Fruit fly (Drosophila melanogaster) whole organism, embryonic: ENCODE measurements around the gene CG13917.

ENCODE experiments used
- Antp ChIP-seq: fragments of 200-800 bp; sonication (Bioruptor generic); optimal IDR thresholded peaks from 3 replicates; lab custom pipeline; 2016; ENCODE audit warnings: missing biosample characterization, missing genetic modification characterization
- Bteb2 ChIP-seq: fragments of 200-800 bp; sonication (Bioruptor generic); optimal IDR thresholded peaks from 2 replicates; lab custom pipeline; 2016; ENCODE audit warnings: missing biosample characterization, missing genetic modification characterization
- CG10543 ChIP-seq: fragments of 200-800 bp; sonication (Bioruptor generic); optimal IDR thresholded peaks from 3 replicates; lab custom pipeline; 2017; ENCODE audit warnings: missing biosample characterization, mild to moderate bottlenecking, missing genetic modification characterization, moderate library complexity
- CG11456 ChIP-seq: fragments of 200-800 bp; sonication (Bioruptor generic); IDR thresholded peaks from 3 replicates; pipeline ENCODE4 v1.3.6; 2022; ENCODE audit warnings: missing biosample characterization, missing genetic modification characterization
- CG12942 ChIP-seq: fragments of 200-800 bp; sonication (Bioruptor generic); optimal IDR thresholded peaks from 3 replicates; lab custom pipeline; 2016; ENCODE audit warnings: missing biosample characterization, missing genetic modification characterization
- CG14050 ChIP-seq: fragments of 200-800 bp; sonication (Bioruptor generic); IDR thresholded peaks from 3 replicates; pipeline ENCODE4 v1.3.6; 2022; ENCODE audit warnings: missing biosample characterization, missing genetic modification characterization
- CG1602 ChIP-seq: fragments of 200-800 bp; sonication (Bioruptor generic); optimal IDR thresholded peaks from 3 replicates; lab custom pipeline; 2016; ENCODE audit warnings: missing biosample characterization, missing genetic modification characterization
- CG1647 ChIP-seq: fragments of 200-800 bp; sonication (Bioruptor generic); optimal IDR thresholded peaks from 3 replicates; lab custom pipeline; 2016; ENCODE audit warnings: missing biosample characterization, missing genetic modification characterization
- CG16813 ChIP-seq: fragments of 200-800 bp; sonication (Bioruptor generic); IDR thresholded peaks from 3 replicates; pipeline ENCODE4 v1.3.6; 2022; ENCODE audit warnings: missing biosample characterization, missing genetic modification characterization; ENCODE audit not compliant: partially characterized antibody
- CG17328 ChIP-seq: fragments of 200-800 bp; sonication (Bioruptor generic); IDR thresholded peaks from 2 replicates; pipeline ENCODE4 v1.3.6; 2022; ENCODE audit warnings: missing biosample characterization, missing genetic modification characterization
- CG17361 ChIP-seq: fragments of 200-800 bp; sonication (Bioruptor generic); IDR thresholded peaks from 3 replicates; pipeline ENCODE4 v1.3.6; 2022; ENCODE audit warnings: missing biosample characterization, missing genetic modification characterization
- CG31441 ChIP-seq: fragments of 200-800 bp; sonication (Bioruptor generic); IDR thresholded peaks from 2 replicates; pipeline ENCODE4 v1.3.6; 2022; ENCODE audit warnings: missing biosample characterization, missing genetic modification characterization
- CG3726 ChIP-seq: fragments of 200-800 bp; sonication (Bioruptor generic); IDR thresholded peaks from 3 replicates; pipeline ENCODE4, ENCODE4 v1.3.6; 2022; ENCODE audit warnings: missing biosample characterization, missing genetic modification characterization
- CG4404 ChIP-seq: fragments of 200-800 bp; sonication (Bioruptor generic); IDR thresholded peaks from 2 replicates; pipeline ENCODE4 v1.3.6; 2022; ENCODE audit warnings: missing biosample characterization, missing genetic modification characterization
- CG6254 ChIP-seq: fragments of 200-800 bp; sonication (Bioruptor generic); optimal IDR thresholded peaks from 3 replicates; lab custom pipeline; 2017; ENCODE audit warnings: mild to moderate bottlenecking, missing biosample characterization, missing genetic modification reagents, missing genetic modification characterization
- CG6272 ChIP-seq: fragments of 200-800 bp; sonication (Bioruptor generic); IDR thresholded peaks from 2 replicates; pipeline ENCODE4 v1.3.6; 2022; ENCODE audit warnings: missing biosample characterization, missing genetic modification characterization
- CG6689 ChIP-seq: fragments of 200-800 bp; sonication (Bioruptor generic); IDR thresholded peaks from 2 replicates; pipeline ENCODE4 v1.3.6; 2022; ENCODE audit warnings: missing biosample characterization, missing genetic modification characterization
- CG6765 ChIP-seq: fragments of 200-800 bp; sonication (Bioruptor generic); optimal IDR thresholded peaks from 3 replicates; lab custom pipeline; 2017; ENCODE audit warnings: missing biosample characterization, mild to moderate bottlenecking, missing genetic modification characterization
- CG6791 ChIP-seq: fragments of 200-800 bp; sonication (Bioruptor generic); IDR thresholded peaks from 3 replicates; pipeline ENCODE4 v1.3.6; 2022; ENCODE audit warnings: missing biosample characterization, missing genetic modification characterization; ENCODE audit not compliant: partially characterized antibody
- CG7357 ChIP-seq: fragments of 200-800 bp; sonication (Bioruptor generic); IDR thresholded peaks from 3 replicates; pipeline ENCODE4 v1.3.6; 2022; ENCODE audit warnings: missing biosample characterization, missing genetic modification characterization
- CG9932 ChIP-seq: fragments of 200-800 bp; sonication (Bioruptor generic); IDR thresholded peaks from 2 replicates; pipeline ENCODE4 v1.3.6; 2022; ENCODE audit warnings: missing biosample characterization, missing genetic modification characterization
- Deaf1 ChIP-seq: fragments of 200-800 bp; optimal IDR thresholded peaks from 3 replicates; lab custom pipeline; 2019; ENCODE audit warnings: missing biosample characterization, mild to moderate bottlenecking, missing genetic modification characterization, moderate library complexity
- Dek ChIP-seq: fragments of 200-800 bp; sonication (Bioruptor generic); optimal IDR thresholded peaks from 3 replicates; lab custom pipeline; 2019; ENCODE audit warnings: missing biosample characterization, mild to moderate bottlenecking, missing genetic modification characterization, moderate library complexity
- Elba2 ChIP-seq: fragments of 200-800 bp; sonication (Bioruptor generic); optimal IDR thresholded peaks from 3 replicates; lab custom pipeline; 2016; ENCODE audit warnings: missing biosample characterization, missing genetic modification characterization
- HmgD ChIP-seq: fragments of 200-800 bp; sonication (Bioruptor generic); optimal IDR thresholded peaks from 3 replicates; lab custom pipeline; 2016; ENCODE audit warnings: missing biosample characterization, missing genetic modification characterization
- Hr78 ChIP-seq, 2 experiments: fragments of 200-800 bp in 1 of 2; fragments of >200 bp in 1 of 2; sonication (Bioruptor generic) in 1 of 2; optimal IDR thresholded peaks; 2 replicates each; lab custom pipeline; 2017 to 2019; ENCODE audit warnings: missing biosample characterization in 2 of 2, missing genetic modification characterization in 2 of 2, mild to moderate bottlenecking in 1 of 2, moderate library complexity in 1 of 2
- Ptx1 ChIP-seq: fragments of 200-800 bp; sonication (Bioruptor generic); IDR thresholded peaks from 2 replicates; pipeline ENCODE4 v1.3.6; 2022; ENCODE audit warnings: missing biosample characterization, missing genetic modification characterization
- Rx ChIP-seq: fragments of 200-800 bp; sonication (Bioruptor generic); IDR thresholded peaks from 2 replicates; pipeline ENCODE4 v1.3.6; 2022; ENCODE audit warnings: missing biosample characterization, missing genetic modification characterization
- Scr ChIP-seq: fragments of 200-800 bp; sonication (Bioruptor generic); IDR thresholded peaks from 2 replicates; pipeline ENCODE4 v1.3.6; 2022; ENCODE audit warnings: missing biosample characterization, missing genetic modification characterization; ENCODE audit not compliant: partially characterized antibody
- Six4 ChIP-seq: fragments of 200-800 bp; sonication (Bioruptor generic); optimal IDR thresholded peaks from 2 replicates; lab custom pipeline; 2016; ENCODE audit warnings: missing biosample characterization, missing genetic modification characterization
- Trl ChIP-seq, 3 experiments: fragments of >200 bp in 2 of 3; fragments of 200-800 bp in 1 of 3; sonication (Bioruptor generic) in 1 of 3; optimal IDR thresholded peaks; 2 replicates in 1 of 3; 3 replicates in 2 of 3; lab custom pipeline; 2016 to 2017; ENCODE audit warnings: missing biosample characterization in 1 of 3, missing genetic modification characterization in 1 of 3
- ab ChIP-seq: fragments of 200-800 bp; sonication (Bioruptor generic); optimal IDR thresholded peaks from 2 replicates; lab custom pipeline; 2016; ENCODE audit warnings: missing biosample characterization, missing genetic modification characterization
- ato ChIP-seq: fragments of 200-800 bp; sonication (Bioruptor generic); IDR thresholded peaks from 2 replicates; pipeline ENCODE4 v1.3.6; 2022; ENCODE audit warnings: missing biosample characterization, missing genetic modification characterization; ENCODE audit not compliant: partially characterized antibody
- bcd ChIP-seq: fragments of 200-800 bp; sonication (Bioruptor generic); optimal IDR thresholded peaks from 2 replicates; lab custom pipeline; 2017; ENCODE audit warnings: missing biosample characterization, mild to moderate bottlenecking, missing genetic modification characterization
- cg ChIP-seq: fragments of 200-800 bp; sonication (Bioruptor generic); optimal IDR thresholded peaks from 3 replicates; lab custom pipeline; 2019; ENCODE audit warnings: missing biosample characterization, mild to moderate bottlenecking, missing genetic modification characterization, moderate library complexity
- crol ChIP-seq: fragments of 200-800 bp; sonication (Bioruptor generic); IDR thresholded peaks from 2 replicates; pipeline ENCODE4 v1.3.6; 2022; ENCODE audit warnings: missing biosample characterization, missing genetic modification characterization
- emc ChIP-seq: fragments of 200-800 bp; sonication (Bioruptor generic); optimal IDR thresholded peaks from 2 replicates; lab custom pipeline; 2016; ENCODE audit warnings: missing biosample characterization, missing genetic modification characterization
- gce ChIP-seq: fragments of 200-800 bp; sonication (Bioruptor generic); IDR thresholded peaks from 3 replicates; pipeline ENCODE4 v1.3.6; 2022; ENCODE audit warnings: missing biosample characterization, missing genetic modification characterization
- ham ChIP-seq: fragments of 200-800 bp; sonication (Bioruptor generic); IDR thresholded peaks from 2 replicates; pipeline ENCODE4 v1.3.6; 2022; ENCODE audit warnings: missing biosample characterization, missing genetic modification characterization
- odd ChIP-seq: fragments of 200-800 bp; sonication (Bioruptor generic); optimal IDR thresholded peaks from 2 replicates; lab custom pipeline; 2017; ENCODE audit warnings: missing biosample characterization, mild to moderate bottlenecking, missing genetic modification characterization
- otp ChIP-seq: fragments of 200-800 bp; sonication (Bioruptor generic); IDR thresholded peaks from 3 replicates; pipeline ENCODE4, ENCODE4 v1.3.6; 2022; ENCODE audit warnings: missing biosample characterization, missing genetic modification characterization
- phol ChIP-seq: fragments of 200-800 bp; sonication (Bioruptor generic); optimal IDR thresholded peaks from 3 replicates; lab custom pipeline; 2018; ENCODE audit warnings: missing biosample characterization, mild to moderate bottlenecking, missing genetic modification characterization, moderate library complexity
- pnt ChIP-seq: fragments of 200-800 bp; sonication (Bioruptor generic); optimal IDR thresholded peaks from 3 replicates; lab custom pipeline; 2016; ENCODE audit warnings: missing biosample characterization, missing genetic modification characterization
- sima ChIP-seq: fragments of 200-800 bp; sonication (Bioruptor generic); optimal IDR thresholded peaks from 2 replicates; lab custom pipeline; 2016; ENCODE audit warnings: missing biosample characterization, missing genetic modification characterization
- sisA ChIP-seq: fragments of 200-800 bp; sonication (Bioruptor generic); IDR thresholded peaks from 2 replicates; pipeline ENCODE4 v1.3.6; 2022; ENCODE audit warnings: missing biosample characterization, missing genetic modification characterization
- sqz ChIP-seq: fragments of 200-800 bp; sonication (Bioruptor generic); optimal IDR thresholded peaks from 3 replicates; lab custom pipeline; 2018; ENCODE audit warnings: missing biosample characterization, mild to moderate bottlenecking, missing genetic modification characterization
- sr ChIP-seq: fragments of 200-800 bp; sonication (Bioruptor generic); IDR thresholded peaks from 3 replicates; pipeline ENCODE4 v1.3.6; 2022; ENCODE audit warnings: missing biosample characterization, missing genetic modification characterization
- ttk ChIP-seq: fragments of 200-800 bp; sonication (Bioruptor generic); IDR thresholded peaks from 2 replicates; pipeline ENCODE4 v2.1.2; 2022; ENCODE audit warnings: missing biosample characterization, missing genetic modification characterization
- unc-4 ChIP-seq: fragments of 200-800 bp; sonication (Bioruptor generic); IDR thresholded peaks from 2 replicates; pipeline ENCODE4 v1.3.6; 2022; ENCODE audit warnings: missing biosample characterization, missing genetic modification characterization; ENCODE audit not compliant: partially characterized antibody
- wor ChIP-seq: fragments of 200-800 bp; sonication (Bioruptor generic); IDR thresholded peaks from 2 replicates; pipeline ENCODE4 v1.3.6; 2022; ENCODE audit warnings: missing biosample characterization, missing genetic modification characterization

CG13917 gene

dm6 chr3L:1644920-1645567 is 68.5 kb downstream of the CG13917 start, which contains the start of the genes alphaCOP and CG13919 (continued):
- TF ChIP-seq sqz (GFP tag; lab: Kevin White, UChicago) (no peak), HmgD (peak; percentile 70), CG7357 (peak; percentile 87), Rx (GFP tag; lab: Robert Waterston, UW) (peak; percentile 92), CG31441 (GFP tag; lab: Robert Waterston, UW) (peak; percentile 97), CG9932 (GFP tag; lab: Robert Waterston, UW) (peak; percentile 99), Six4 (GFP tag; lab: Kevin White, UChicago) (peak; percentile 93), CG11456 (peak; percentile 95), CG14050 (GFP tag; lab: Robert Waterston, UW) (peak; percentile 97), CG12942 (GFP tag; lab: Kevin White, UChicago) (peak; percentile 96), CG10543 (GFP tag; lab: Kevin White, UChicago) (peak; percentile 90), CG4404 (GFP tag; lab: Robert Waterston, UW) (peak; percentile 94), unc-4 (GFP tag; lab: Robert Waterston, UW) (no peak), sr (peak; percentile 56; the same call in 2 of the 3 replicates), ham (GFP tag; lab: Robert Waterston, UW) (peak; percentile 92), CG6689 (GFP tag; lab: Robert Waterston, UW) (peak; percentile 97), Hr78 (GFP tag; optimal IDR thresholded peaks at IDR 0.05; lab: Kevin White, UChicago) (peak in 1 of 2 experiments; percentile 93), crol (GFP tag; lab: Robert Waterston, UW) (peak; percentile 65), odd (GFP tag; lab: Kevin White, UChicago) (peak; percentile 90), CG6765 (GFP tag; lab: Kevin White, UChicago) (peak; percentile 89), sisA (peak; percentile 92), CG17328 (GFP tag; lab: Robert Waterston, UW) (peak; percentile 98), CG17361 (GFP tag; lab: Robert Waterston, UW) (peak; percentile 98), Dek (tag; lab: Kevin White, UChicago) (peak; percentile 96), CG6272 (GFP tag; lab: Robert Waterston, UW) (peak; percentile 95), Bteb2 (GFP tag; lab: Kevin White, UChicago) (peak; percentile 94), CG16813 (GFP tag; lab: Robert Waterston, UW) (0 out of 3 replicates have a peak, but pooled peaks have one; percentile 9), ab (GFP tag; lab: Kevin White, UChicago) (peak; percentile 90), phol (tag; lab: Kevin White, UChicago) (peak; percentile 93), Deaf1 (tag; lab: Kevin White, UChicago) (peak; percentile 77), bcd (GFP tag; lab: Kevin White, UChicago) (peak; percentile 96), CG3726 (GFP tag; lab: Robert Waterston, UW) (peak; percentile 93), Scr (GFP tag; lab: Robert Waterston, UW) (no peak), CG6254 (peak; percentile 88), otp (GFP tag; lab: Robert Waterston, UW) (peak; percentile 98), ato (GFP tag; lab: Robert Waterston, UW) (no peak), cg (GFP tag; lab: Kevin White, UChicago) (no peak), Antp (peak; percentile 83), sima (GFP tag; lab: Kevin White, UChicago) (peak; percentile 69), CG1602 (GFP tag; lab: Kevin White, UChicago) (peak; percentile 98), emc (GFP tag; lab: Kevin White, UChicago) (peak; percentile 65), CG1647 (GFP tag; lab: Kevin White, UChicago) (peak; percentile 96), ttk (GFP tag; lab: Robert Waterston, UW) (peak; percentile 96), Elba2 (GFP tag; lab: Kevin White, UChicago) (peak; percentile 87), gce (GFP tag; lab: Robert Waterston, UW) (peak; percentile 95), Ptx1 (GFP tag; lab: Robert Waterston, UW) (peak; percentile 99), pnt (GFP tag; lab: Kevin White, UChicago) (peak; percentile 89), CG6791 (GFP tag; lab: Robert Waterston, UW) (no peak), Trl (optimal IDR thresholded peaks at IDR 0.05; lab: Kevin White, UChicago) (no peak), Trl (GFP tag; optimal IDR thresholded peaks at IDR 0.05; lab: Kevin White, UChicago) (peak; percentile 92), wor (GFP tag; lab: Robert Waterston, UW) (peak; percentile 96)
